Fruit fly (Drosophila melanogaster) whole organism, pupa: Measurements from ENCODE around the gene tara.

Experiments
- CG10348 ChIP-seq: fragments of 200-800 bp; sonication (Bioruptor generic); IDR thresholded peaks from 2 replicates; pipeline ENCODE4 v1.3.6; 2022; ENCODE audit warnings: missing biosample characterization, missing genetic modification characterization
- CG12605 ChIP-seq: fragments of 200-800 bp; sonication (Bioruptor generic); IDR thresholded peaks from 2 replicates; pipeline ENCODE4 v1.3.6; 2022; ENCODE audit warnings: missing biosample characterization, missing genetic modification characterization
- CG13204 ChIP-seq: fragments of 200-800 bp; sonication (Bioruptor generic); optimal IDR thresholded peaks from 2 replicates; lab custom pipeline; 2018; ENCODE audit warnings: missing biosample characterization, mild to moderate bottlenecking, missing genetic modification characterization, moderate library complexity
- CG14655 ChIP-seq: fragments of 200-800 bp; sonication (Bioruptor generic); optimal IDR thresholded peaks from 3 replicates; lab custom pipeline; 2017; ENCODE audit warnings: mild to moderate bottlenecking, missing biosample characterization, missing genetic modification reagents, missing genetic modification characterization
- CG15710 ChIP-seq: fragments of 200-800 bp; sonication (Bioruptor generic); optimal IDR thresholded peaks from 2 replicates; lab custom pipeline; 2018; ENCODE audit warnings: missing biosample characterization, mild to moderate bottlenecking, missing genetic modification characterization, moderate library complexity
- CG17806 ChIP-seq: fragments of 200-800 bp; sonication (Bioruptor generic); optimal IDR thresholded peaks from 2 replicates; lab custom pipeline; 2018; ENCODE audit warnings: missing biosample characterization, mild to moderate bottlenecking, missing genetic modification characterization, moderate library complexity
- CG32121 ChIP-seq: fragments of 200-800 bp; sonication (Bioruptor generic); IDR thresholded peaks from 2 replicates; pipeline ENCODE4 v1.3.6; 2022; ENCODE audit warnings: missing biosample characterization, missing genetic modification characterization
- CG34367 ChIP-seq: fragments of 200-800 bp; sonication (Bioruptor generic); optimal IDR thresholded peaks from 2 replicates; lab custom pipeline; 2018; ENCODE audit warnings: missing biosample characterization, mild to moderate bottlenecking, missing genetic modification characterization
- CG4496 ChIP-seq: fragments of 200-800 bp; sonication (Bioruptor generic); IDR thresholded peaks from 3 replicates; pipeline ENCODE4 v1.3.6; 2022; ENCODE audit warnings: missing biosample characterization, missing genetic modification characterization
- CG8159 ChIP-seq: fragments of 200-800 bp; sonication (Bioruptor generic); optimal IDR thresholded peaks from 3 replicates; lab custom pipeline; 2018; ENCODE audit warnings: missing biosample characterization, mild to moderate bottlenecking, missing genetic modification characterization, moderate library complexity
- CG8301 ChIP-seq: fragments of 200-800 bp; sonication (Bioruptor generic); optimal IDR thresholded peaks from 2 replicates; lab custom pipeline; 2018; ENCODE audit warnings: missing biosample characterization, mild to moderate bottlenecking, missing genetic modification characterization
- CG9948 ChIP-seq: fragments of 200-800 bp; sonication (Bioruptor generic); optimal IDR thresholded peaks from 2 replicates; lab custom pipeline; 2018; ENCODE audit warnings: missing biosample characterization, mild to moderate bottlenecking, missing genetic modification characterization, moderate library complexity
- D1 ChIP-seq: fragments of 200-800 bp; sonication (Bioruptor generic); optimal IDR thresholded peaks from 2 replicates; lab custom pipeline; 2018; ENCODE audit warnings: missing biosample characterization, mild to moderate bottlenecking, missing genetic modification characterization, moderate library complexity
- EcR ChIP-seq: fragments of 200-800 bp; sonication (Bioruptor generic); optimal IDR thresholded peaks from 3 replicates; lab custom pipeline; 2019; ENCODE audit warnings: missing biosample characterization, missing genetic modification characterization, mild to moderate bottlenecking, moderate library complexity, missing genetic modification reagents
- Ets98B ChIP-seq: fragments of 200-800 bp; sonication (Bioruptor generic); IDR thresholded peaks from 2 replicates; pipeline ENCODE4 v1.3.6; 2022; ENCODE audit warnings: missing biosample characterization, missing genetic modification characterization
- Pif1A ChIP-seq: fragments of 200-800 bp; sonication (Bioruptor generic); optimal IDR thresholded peaks from 3 replicates; lab custom pipeline; 2016; ENCODE audit warnings: missing biosample characterization, missing genetic modification characterization
- Pif1B ChIP-seq: fragments of 200-800 bp; sonication (Bioruptor generic); optimal IDR thresholded peaks from 3 replicates; lab custom pipeline; 2016; ENCODE audit warnings: missing biosample characterization, missing genetic modification characterization
- Snoo ChIP-seq: fragments of 200-800 bp; sonication (Bioruptor generic); optimal IDR thresholded peaks from 3 replicates; lab custom pipeline; 2017; ENCODE audit warnings: missing biosample characterization, mild to moderate bottlenecking, missing genetic modification characterization, inconsistent platforms
- fd96Ca ChIP-seq: fragments of 200-800 bp; sonication (Bioruptor generic); IDR thresholded peaks from 3 replicates; pipeline ENCODE4 v1.3.6; 2022; ENCODE audit warnings: missing biosample characterization, missing genetic modification characterization
- gl ChIP-seq: fragments of 200-800 bp; sonication (Bioruptor generic); optimal IDR thresholded peaks from 2 replicates; lab custom pipeline; 2018; ENCODE audit warnings: missing biosample characterization, mild to moderate bottlenecking, missing genetic modification characterization
- rn ChIP-seq: fragments of 200-800 bp; sonication (Bioruptor generic); IDR thresholded peaks from 2 replicates; pipeline ENCODE4 v1.3.6; 2022; ENCODE audit warnings: missing biosample characterization, missing genetic modification characterization

The tara gene

dm6 chr3R:16221359-16222299, 3.8 kb upstream of the tara start:
- TF ChIP-seq Ets98B (no peak; the same call in 1 of the 2 replicates), CG13204 (GFP tag; lab: Kevin White, UChicago) (peak; percentile 38), EcR (GFP tag; lab: Kevin White, UChicago) (peak; percentile 61), CG8301 (peak; percentile 85), CG12605 (GFP tag; lab: Robert Waterston, UW) (peak; percentile 44), Pif1A (GFP tag; lab: Kevin White, UChicago) (peak; percentile 67), CG32121 (GFP tag; lab: Robert Waterston, UW) (peak; percentile 71; the same call in 1 of the 2 replicates), CG8159 (tag; lab: Kevin White, UChicago) (peak; percentile 91), CG17806 (tag; lab: Kevin White, UChicago) (peak; percentile 71), CG4496 (GFP tag; lab: Robert Waterston, UW) (peak; percentile 76), fd96Ca (GFP tag; lab: Robert Waterston, UW) (no peak; the same call in 2 of the 3 replicates), CG9948 (peak; percentile 92), CG15710 (tag; lab: Kevin White, UChicago) (peak; percentile 89), rn (GFP tag; lab: Robert Waterston, UW) (peak; percentile 29), gl (tag; lab: Kevin White, UChicago) (no peak), CG10348 (GFP tag; lab: Robert Waterston, UW) (peak; percentile 12; the same call in 1 of the 2 replicates), Pif1B (GFP tag; lab: Kevin White, UChicago) (peak; percentile 42), CG14655 (GFP tag; lab: Kevin White, UChicago) (peak; percentile 97), CG34367 (tag; lab: Kevin White, UChicago) (peak; percentile 67), Snoo (tag; lab: Kevin White, UChicago) (peak; percentile 91), D1 (tag; lab: Kevin White, UChicago) (peak; percentile 63)

- peak; percentile 98 for TF ChIP-seq CG8301
- TF ChIP-seq CG4496 (GFP tag; lab: Robert Waterston, UW), result peak; percentile 100
- TF ChIP-seq EcR (GFP tag; lab: Kevin White, UChicago), result peak; percentile 84
- peak; percentile 87 for TF ChIP-seq Snoo (tag; lab: Kevin White, UChicago)
- peak; percentile 94 for TF ChIP-seq CG34367 (tag; lab: Kevin White, UChicago)
- peak; percentile 98 for TF ChIP-seq rn (GFP tag; lab: Robert Waterston, UW)
- TF ChIP-seq CG14655 (GFP tag; lab: Kevin White, UChicago), result peak; percentile 96
- peak; percentile 98 for TF ChIP-seq CG10348 (GFP tag; lab: Robert Waterston, UW)
- TF ChIP-seq Pif1A (GFP tag; lab: Kevin White, UChicago), result peak; percentile 99
- TF ChIP-seq CG8159 (tag; lab: Kevin White, UChicago), result peak; percentile 92
- peak; percentile 100 for TF ChIP-seq fd96Ca (GFP tag; lab: Robert Waterston, UW)
- peak; percentile 100 for TF ChIP-seq CG32121 (GFP tag; lab: Robert Waterston, UW)
- peak; percentile 92 for TF ChIP-seq gl (tag; lab: Kevin White, UChicago)
- TF ChIP-seq CG12605 (GFP tag; lab: Robert Waterston, UW), result peak; percentile 99
- TF ChIP-seq CG17806 (tag; lab: Kevin White, UChicago), result peak; percentile 97
- peak; percentile 47 for TF ChIP-seq D1 (tag; lab: Kevin White, UChicago)
- peak; percentile 99 for TF ChIP-seq Pif1B (GFP tag; lab: Kevin White, UChicago)
- TF ChIP-seq CG9948, result peak; percentile 93
- TF ChIP-seq CG13204 (GFP tag; lab: Kevin White, UChicago), result peak; percentile 84
- peak; percentile 100 for TF ChIP-seq Ets98B
- TF ChIP-seq CG15710 (tag; lab: Kevin White, UChicago), result peak; percentile 94
Observed at dm6 chr3R:16222300-16222903, 3.0 kb upstream of the tara start.

dm6 chr3R:16223252-16224037, 2.0 kb upstream of the tara start:
- TF ChIP-seq CG10348 (GFP tag; lab: Robert Waterston, UW), result no peak
- peak; percentile 91 for TF ChIP-seq CG17806 (tag; lab: Kevin White, UChicago)
- TF ChIP-seq Pif1B (GFP tag; lab: Kevin White, UChicago), result peak; percentile 25
- no peak for TF ChIP-seq CG32121 (GFP tag; lab: Robert Waterston, UW)
- peak; percentile 36 for TF ChIP-seq Pif1A (GFP tag; lab: Kevin White, UChicago)
- peak; percentile 91 for TF ChIP-seq CG9948
- TF ChIP-seq Snoo (tag; lab: Kevin White, UChicago), result no peak
- peak; percentile 77 for TF ChIP-seq EcR (GFP tag; lab: Kevin White, UChicago)
- peak; percentile 93 for TF ChIP-seq CG8301
- TF ChIP-seq CG4496 (GFP tag; lab: Robert Waterston, UW), result 0 out of 3 replicates have a peak, but pooled peaks have one; percentile 34
- TF ChIP-seq CG34367 (tag; lab: Kevin White, UChicago), result peak; percentile 77
- no peak; the same call in 1 of the 2 replicates for TF ChIP-seq Ets98B
- TF ChIP-seq CG8159 (tag; lab: Kevin White, UChicago), result peak; percentile 91
- peak; percentile 89 for TF ChIP-seq D1 (tag; lab: Kevin White, UChicago)
- TF ChIP-seq CG15710 (tag; lab: Kevin White, UChicago), result peak; percentile 81
- TF ChIP-seq rn (GFP tag; lab: Robert Waterston, UW), result 0 out of 2 replicates have a peak, but pooled peaks have one; percentile 17
- peak; percentile 92 for TF ChIP-seq CG13204 (GFP tag; lab: Kevin White, UChicago)
- no peak for TF ChIP-seq CG12605 (GFP tag; lab: Robert Waterston, UW)
- peak; percentile 91 for TF ChIP-seq CG14655 (GFP tag; lab: Kevin White, UChicago)
- peak; percentile 34 for TF ChIP-seq gl (tag; lab: Kevin White, UChicago)
- TF ChIP-seq fd96Ca (GFP tag; lab: Robert Waterston, UW), result 0 out of 3 replicates have a peak, but pooled peaks have one; percentile 19
